Fruit fly (Drosophila melanogaster) whole organism, embryonic: Measurements from ENCODE around the gene CG17344.

ENCODE experiments used
- Ada2b ChIP-seq: fragments of 200-800 bp; sonication (Bioruptor generic); IDR thresholded peaks from 2 replicates; pipeline ENCODE4 v1.3.6; 2022; ENCODE audit warnings: missing biosample characterization, missing genetic modification characterization
- CG10147 ChIP-seq: fragments of 200-800 bp; sonication (Bioruptor generic); optimal IDR thresholded peaks from 2 replicates; lab custom pipeline; 2019; ENCODE audit warnings: missing biosample characterization, mild to moderate bottlenecking, missing genetic modification characterization, moderate library complexity
- CG10366 ChIP-seq: fragments of 200-800 bp; sonication (Bioruptor generic); IDR thresholded peaks from 2 replicates; pipeline ENCODE4 v1.3.6; 2022; ENCODE audit warnings: missing biosample characterization, missing genetic modification characterization
- CG11695 ChIP-seq: fragments of 200-800 bp; sonication (Bioruptor generic); IDR thresholded peaks from 3 replicates; pipeline ENCODE4 v1.3.6; 2022; ENCODE audit warnings: missing biosample characterization, missing genetic modification characterization
- CG13424 ChIP-seq: fragments of 200-800 bp; sonication (Bioruptor generic); optimal IDR thresholded peaks from 2 replicates; lab custom pipeline; 2019; ENCODE audit warnings: missing biosample characterization, mild to moderate bottlenecking, missing genetic modification characterization, moderate library complexity
- CG1647 ChIP-seq: fragments of 200-800 bp; sonication (Bioruptor generic); optimal IDR thresholded peaks from 3 replicates; lab custom pipeline; 2016; ENCODE audit warnings: missing biosample characterization, missing genetic modification characterization
- CG2120 ChIP-seq: fragments of 200-800 bp; sonication (Bioruptor generic); optimal IDR thresholded peaks from 3 replicates; lab custom pipeline; 2016; ENCODE audit warnings: missing biosample characterization, missing genetic modification characterization
- CG31224 ChIP-seq: fragments of 200-800 bp; sonication (Bioruptor generic); IDR thresholded peaks from 2 replicates; pipeline ENCODE4 v1.3.6; 2022; ENCODE audit warnings: missing biosample characterization, missing genetic modification characterization
- CG32772 ChIP-seq: fragments of 200-800 bp; sonication (Bioruptor generic); IDR thresholded peaks from 2 replicates; pipeline ENCODE4 v1.3.6; 2022; ENCODE audit warnings: missing biosample characterization, missing genetic modification characterization
- CG6254 ChIP-seq: fragments of 200-800 bp; sonication (Bioruptor generic); optimal IDR thresholded peaks from 3 replicates; lab custom pipeline; 2017; ENCODE audit warnings: mild to moderate bottlenecking, missing biosample characterization, missing genetic modification reagents, missing genetic modification characterization
- CG7271 ChIP-seq: fragments of 200-800 bp; sonication (Bioruptor generic); optimal IDR thresholded peaks from 2 replicates; lab custom pipeline; 2018; ENCODE audit warnings: missing biosample characterization, mild to moderate bottlenecking, missing genetic modification characterization, moderate library complexity
- CG7556 ChIP-seq: fragments of 200-800 bp; sonication (Bioruptor generic); optimal IDR thresholded peaks from 2 replicates; lab custom pipeline; 2017; ENCODE audit warnings: missing biosample characterization, mild to moderate bottlenecking, missing genetic modification characterization
- CG7786 ChIP-seq: fragments of 200-800 bp; sonication (Bioruptor generic); optimal IDR thresholded peaks from 2 replicates; lab custom pipeline; 2016; ENCODE audit warnings: missing biosample characterization, missing genetic modification characterization
- CG8924 ChIP-seq: fragments of 200-800 bp; optimal IDR thresholded peaks from 3 replicates; lab custom pipeline; 2019; ENCODE audit warnings: missing biosample characterization, mild to moderate bottlenecking, missing genetic modification characterization, moderate library complexity
- Dbx ChIP-seq: fragments of 200-800 bp; sonication (Bioruptor generic); IDR thresholded peaks from 3 replicates; pipeline ENCODE4 v1.3.6; 2022; ENCODE audit warnings: missing biosample characterization, missing genetic modification characterization
- Dek ChIP-seq: fragments of 200-800 bp; sonication (Bioruptor generic); optimal IDR thresholded peaks from 3 replicates; lab custom pipeline; 2019; ENCODE audit warnings: missing biosample characterization, mild to moderate bottlenecking, missing genetic modification characterization, moderate library complexity
- Eip74EF ChIP-seq, 2 experiments: fragments of 200-800 bp in 1 of 2; fragments of >200 bp in 1 of 2; sonication (Bioruptor generic) in 1 of 2; optimal IDR thresholded peaks; 2 replicates each; lab custom pipeline; 2017 to 2019; ENCODE audit warnings: missing biosample characterization in 2 of 2, missing genetic modification characterization in 2 of 2, mild to moderate bottlenecking in 1 of 2, moderate library complexity in 1 of 2
- Ets65A ChIP-seq: fragments of 200-800 bp; sonication (Bioruptor generic); peaks from one replicate; lab custom pipeline; 2016; ENCODE audit warnings: missing biosample characterization, missing genetic modification characterization
- Fer1 ChIP-seq: fragments of 200-800 bp; sonication (Bioruptor generic); optimal IDR thresholded peaks from 2 replicates; lab custom pipeline; 2017; ENCODE audit warnings: missing biosample characterization, mild to moderate bottlenecking, missing genetic modification characterization
- Fer3 ChIP-seq: fragments of 200-800 bp; sonication (Bioruptor generic); optimal IDR thresholded peaks from 2 replicates; lab custom pipeline; 2018; ENCODE audit warnings: missing biosample characterization, mild to moderate bottlenecking, missing genetic modification characterization, moderate library complexity
- Gug ChIP-seq: fragments of 200-800 bp; sonication (Bioruptor generic); IDR thresholded peaks from 4 replicates; pipeline ENCODE4 v1.3.6; 2022; ENCODE audit warnings: missing biosample characterization, missing genetic modification characterization
- HmgZ ChIP-seq: fragments of 200-800 bp; sonication (Bioruptor generic); optimal IDR thresholded peaks from 2 replicates; lab custom pipeline; 2018; ENCODE audit warnings: missing biosample characterization, mild to moderate bottlenecking, missing genetic modification characterization
- Hr51 ChIP-seq, 2 experiments: fragments of 200-800 bp; sonication (Bioruptor generic); optimal IDR thresholded peaks; 2 replicates in 1 of 2; 3 replicates in 1 of 2; lab custom pipeline; 2016 to 2018; ENCODE audit warnings: missing biosample characterization in 2 of 2, missing genetic modification characterization in 2 of 2, mild to moderate bottlenecking in 1 of 2, moderate library complexity in 1 of 2
- Nf-YB ChIP-seq: fragments of 200-800 bp; sonication (Bioruptor generic); optimal IDR thresholded peaks from 3 replicates; lab custom pipeline; 2019; ENCODE audit warnings: missing biosample characterization, mild to moderate bottlenecking, missing genetic modification characterization, moderate library complexity
- Nf-YC ChIP-seq: fragments of 200-800 bp; optimal IDR thresholded peaks from 3 replicates; lab custom pipeline; 2019; ENCODE audit warnings: missing biosample characterization, mild to moderate bottlenecking, missing genetic modification characterization, moderate library complexity
- Taf1 ChIP-seq: fragments of 200-800 bp; sonication (Bioruptor generic); IDR thresholded peaks from 2 replicates; pipeline ENCODE4 v1.3.6; 2022; ENCODE audit warnings: missing biosample characterization, missing genetic modification characterization
- amos ChIP-seq: fragments of 200-800 bp; sonication (Bioruptor generic); IDR thresholded peaks from 2 replicates; pipeline ENCODE4 v1.3.6; 2022; ENCODE audit warnings: missing biosample characterization, missing genetic modification characterization; ENCODE audit not compliant: partially characterized antibody
- da ChIP-seq: fragments of 200-800 bp; sonication (Bioruptor generic); optimal IDR thresholded peaks from 2 replicates; lab custom pipeline; 2016; ENCODE audit warnings: missing biosample characterization, missing genetic modification characterization
- hbn ChIP-seq: fragments of 200-800 bp; sonication (Bioruptor generic); IDR thresholded peaks from 2 replicates; pipeline ENCODE4 v1.3.6; 2022; ENCODE audit warnings: missing biosample characterization, missing genetic modification characterization; ENCODE audit not compliant: partially characterized antibody
- lab ChIP-seq: fragments of 200-800 bp; sonication (Bioruptor generic); optimal IDR thresholded peaks from 3 replicates; lab custom pipeline; 2017; ENCODE audit warnings: missing biosample characterization, missing genetic modification characterization, mild to moderate bottlenecking, moderate library complexity, missing genetic modification reagents
- lilli ChIP-seq: fragments of 200-800 bp; sonication (Bioruptor generic); optimal IDR thresholded peaks from 3 replicates; lab custom pipeline; 2016; ENCODE audit warnings: missing biosample characterization, missing genetic modification characterization
- pb ChIP-seq: fragments of 200-800 bp; sonication (Bioruptor generic); optimal IDR thresholded peaks from 3 replicates; lab custom pipeline; 2016; ENCODE audit warnings: missing biosample characterization, missing genetic modification characterization
- prd ChIP-seq, 3 experiments: fragments of >200 bp in 2 of 3; fragments of 200-800 bp in 1 of 3; sonication (Bioruptor generic) in 1 of 3; optimal IDR thresholded peaks in 2 of 3; IDR thresholded peaks in 1 of 3; 2 replicates in 2 of 3; 3 replicates in 1 of 3; pipeline versions ENCODE4 v1.3.6 to Lab custom; 2017 to 2022; ENCODE audit warnings: missing biosample characterization in 1 of 3, missing genetic modification characterization in 1 of 3
- pzg ChIP-seq: fragments of 200-800 bp; sonication (Bioruptor generic); optimal IDR thresholded peaks from 3 replicates; lab custom pipeline; 2018; ENCODE audit warnings: missing biosample characterization, mild to moderate bottlenecking, missing genetic modification characterization, moderate library complexity
- ranshi ChIP-seq: fragments of 200-800 bp; sonication (Bioruptor generic); IDR thresholded peaks from 2 replicates; pipeline ENCODE4 v1.3.6; 2022; ENCODE audit warnings: missing biosample characterization, missing genetic modification characterization
- row ChIP-seq: fragments of 200-800 bp; sonication (Bioruptor generic); IDR thresholded peaks from 3 replicates; pipeline ENCODE4 v1.3.6; 2022; ENCODE audit warnings: missing biosample characterization, missing genetic modification characterization
- run ChIP-seq: fragments of 200-800 bp; sonication (Bioruptor generic); optimal IDR thresholded peaks from 3 replicates; lab custom pipeline; 2018; ENCODE audit warnings: missing biosample characterization, mild to moderate bottlenecking, missing genetic modification characterization
- sc ChIP-seq, 3 experiments: fragments of >200 bp in 2 of 3; fragments of 200-800 bp in 1 of 3; sonication (Bioruptor generic) in 1 of 3; optimal IDR thresholded peaks; 2 replicates in 2 of 3; 3 replicates in 1 of 3; lab custom pipeline; 2017; ENCODE audit warnings: mild to moderate bottlenecking in 1 of 3, missing biosample characterization in 1 of 3, missing genetic modification characterization in 1 of 3, missing genetic modification reagents in 1 of 3
- tup ChIP-seq: fragments of 200-800 bp; sonication (Bioruptor generic); optimal IDR thresholded peaks from 2 replicates; lab custom pipeline; 2016; ENCODE audit warnings: missing biosample characterization, mild to moderate bottlenecking, missing genetic modification characterization, moderate library complexity
- tx ChIP-seq: fragments of 200-800 bp; sonication (Bioruptor generic); optimal IDR thresholded peaks from 2 replicates; lab custom pipeline; 2016; ENCODE audit warnings: missing biosample characterization, missing genetic modification characterization

The CG17344 gene

DNA sequence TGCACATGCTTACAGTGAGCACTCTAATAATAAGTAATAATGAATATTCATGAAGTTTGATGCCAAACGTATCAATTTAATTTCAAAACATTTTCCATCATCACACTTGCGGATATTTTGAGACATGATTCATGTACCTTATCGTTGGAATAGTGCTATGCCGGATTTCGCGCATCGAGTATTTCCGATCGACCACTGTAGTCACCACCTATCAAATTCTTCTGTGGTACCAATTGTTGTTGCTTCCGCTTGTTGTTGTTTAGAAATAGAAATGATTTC is 39.1 kb downstream of the CG17344 start (continued):
- TF ChIP-seq CG8924 (tag; lab: Kevin White, UChicago): peak; percentile 42
- TF ChIP-seq tup (GFP tag; lab: Kevin White, UChicago): no peak
- TF ChIP-seq Gug (GFP tag; lab: Robert Waterston, UW): peak; percentile 27; the same call in 1 of the 4 replicates
- no peak for TF ChIP-seq CG10366 (GFP tag; lab: Robert Waterston, UW)
- peak; percentile 21 for TF ChIP-seq CG13424 (tag; lab: Kevin White, UChicago)
- TF ChIP-seq CG32772 (GFP tag; lab: Robert Waterston, UW): no peak
- TF ChIP-seq CG10147 (GFP tag; lab: Kevin White, UChicago): peak; percentile 55
- TF ChIP-seq lab (GFP tag; lab: Kevin White, UChicago): peak; percentile 59
- TF ChIP-seq Fer1 (GFP tag; lab: Kevin White, UChicago): peak; percentile 56
- TF ChIP-seq prd (optimal IDR thresholded peaks at IDR 0.05; lab: Kevin White, UChicago): no peak
- peak; percentile 42; the same call in 2 of the 3 replicates for TF ChIP-seq prd (GFP tag; IDR thresholded peaks at IDR 0.05; lab: Robert Waterston, UW)
- TF ChIP-seq CG7786 (GFP tag; lab: Kevin White, UChicago): peak; percentile 10
- peak; percentile 66 for TF ChIP-seq row (GFP tag; lab: Robert Waterston, UW)
- no peak for TF ChIP-seq hbn (GFP tag; lab: Robert Waterston, UW)
- TF ChIP-seq tx (GFP tag; lab: Kevin White, UChicago): peak; percentile 1
- TF ChIP-seq CG1647 (GFP tag; lab: Kevin White, UChicago): peak; percentile 7
- TF ChIP-seq CG6254: no peak
- no peak for TF ChIP-seq Nf-YB
- no peak for TF ChIP-seq sc (optimal IDR thresholded peaks at IDR 0.05; lab: Kevin White, UChicago)
- no peak for TF ChIP-seq sc (GFP tag; optimal IDR thresholded peaks at IDR 0.05; lab: Kevin White, UChicago)
- TF ChIP-seq ranshi (GFP tag; lab: Robert Waterston, UW): peak; percentile 64
- no peak for TF ChIP-seq pzg (GFP tag; lab: Kevin White, UChicago)
- TF ChIP-seq Eip74EF (GFP tag; optimal IDR thresholded peaks at IDR 0.05; lab: Kevin White, UChicago): peak in 1 of 2 experiments; percentile 19
- TF ChIP-seq CG31224 (GFP tag; lab: Robert Waterston, UW): 0 out of 2 replicates have a peak, but pooled peaks have one; percentile 14
- peak; percentile 84 for TF ChIP-seq CG2120 (GFP tag; lab: Kevin White, UChicago)
- peak; percentile 9 for TF ChIP-seq Dek
- TF ChIP-seq Fer3 (tag; lab: Kevin White, UChicago): peak; percentile 9
- TF ChIP-seq HmgZ (tag; lab: Kevin White, UChicago): peak; percentile 9
- TF ChIP-seq CG11695 (GFP tag; lab: Robert Waterston, UW): no peak
- TF ChIP-seq Ada2b: 0 out of 2 replicates have a peak, but pooled peaks have one; percentile 29
- no peak for TF ChIP-seq da
- TF ChIP-seq pb (GFP tag; lab: Kevin White, UChicago): no peak
- peak; percentile 63 for TF ChIP-seq Ets65A (GFP tag; lab: Kevin White, UChicago)
- peak; percentile 30 for TF ChIP-seq CG7556
- peak; percentile 73; the same call in 2 of the 3 replicates for TF ChIP-seq Dbx (GFP tag; lab: Robert Waterston, UW)
- TF ChIP-seq lilli (GFP tag; lab: Kevin White, UChicago): peak; percentile 62
- TF ChIP-seq Nf-YC: no peak
- TF ChIP-seq amos (GFP tag; lab: Robert Waterston, UW): no peak
- TF ChIP-seq Taf1: peak; percentile 59
- TF ChIP-seq Hr51 (GFP tag; optimal IDR thresholded peaks at IDR 0.05; lab: Kevin White, UChicago): peak in 1 of 2 experiments; percentile 14
- TF ChIP-seq run (tag; lab: Kevin White, UChicago): no peak
- no peak for TF ChIP-seq CG7271
- TF ChIP-seq, all 482 proteins: peak for 123
